Fruit fly (Drosophila melanogaster): ENCODE results near the gene Mtr4.

Mtr4 gene

DNA sequence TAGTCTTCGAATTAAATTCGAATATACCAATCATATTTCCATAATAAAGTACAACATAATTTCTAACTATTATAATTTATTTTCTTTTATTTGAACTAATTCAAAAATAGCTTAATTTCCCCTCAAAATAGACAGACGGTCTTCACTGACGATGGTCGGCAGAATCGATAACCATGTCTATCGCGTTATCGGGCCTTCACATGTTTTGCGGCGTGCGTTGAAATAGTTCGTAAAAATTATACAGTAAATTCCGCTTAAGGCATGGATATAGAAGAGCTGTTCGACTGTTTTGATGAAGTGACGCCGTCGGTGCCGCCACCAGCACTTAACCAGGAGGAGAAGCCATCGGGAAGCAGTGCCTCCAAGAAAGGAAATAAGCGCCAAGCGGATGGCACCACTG lies at the start of gene Mtr4 (continued):
- no peak for TF ChIP-seq eyg (GFP tag; optimal IDR thresholded peaks at IDR 0.05)
- no peak for TF ChIP-seq abd-A (tag; optimal IDR thresholded peaks at IDR 0.05)
- no peak for TF ChIP-seq CG16815 (GFP tag; optimal IDR thresholded peaks at IDR 0.05)
- peak; percentile 21 for TF ChIP-seq CG17829 (tag; optimal IDR thresholded peaks at IDR 0.05)
- TF ChIP-seq CG18619 (GFP tag; optimal IDR thresholded peaks at IDR 0.05) = no peak
- no peak for TF ChIP-seq dan (GFP tag; IDR thresholded peaks at IDR 0.05)
- no peak for TF ChIP-seq HmgD (GFP tag; optimal IDR thresholded peaks at IDR 0.05)
- peak; percentile 48 for TF ChIP-seq Scr (GFP tag; IDR thresholded peaks at IDR 0.05; ENCODE audit: partially characterized antibody)
- peak; percentile 33; the same call in 1 of the 3 replicates for TF ChIP-seq CG7963 (GFP tag; IDR thresholded peaks at IDR 0.05; ENCODE audit: partially characterized antibody)
- TF ChIP-seq CG12659 (GFP tag; optimal IDR thresholded peaks at IDR 0.05) = no peak
- no peak for TF ChIP-seq insv (GFP tag; optimal IDR thresholded peaks at IDR 0.05)
- no peak for TF ChIP-seq CG12155 (GFP tag; optimal IDR thresholded peaks at IDR 0.05)
- no peak for TF ChIP-seq CG4360 (GFP tag; IDR thresholded peaks at IDR 0.05)
- TF ChIP-seq Ptx1 (GFP tag; IDR thresholded peaks at IDR 0.05) = no peak
- peak; percentile 71 for TF ChIP-seq MBD-R2 (GFP tag; IDR thresholded peaks at IDR 0.05)
- TF ChIP-seq CG17186 (GFP tag; optimal IDR thresholded peaks at IDR 0.05) = peak; percentile 2
- TF ChIP-seq Doc2 (GFP tag; IDR thresholded peaks at IDR 0.05) = no peak
- TF ChIP-seq hb (GFP tag; IDR thresholded peaks at IDR 0.05; ENCODE audit: partially characterized antibody) = no peak
- peak; percentile 67 for TF ChIP-seq bbx (GFP tag; IDR thresholded peaks at IDR 0.05; ENCODE audit: partially characterized antibody)
- TF ChIP-seq CG33557 (GFP tag; optimal IDR thresholded peaks at IDR 0.05) = no peak
- TF ChIP-seq CG10959 (GFP tag; IDR thresholded peaks at IDR 0.05) = no peak
- peak; percentile 64 for TF ChIP-seq CG34224 (GFP tag; IDR thresholded peaks at IDR 0.05; ENCODE audit: partially characterized antibody)
- TF ChIP-seq H15 (GFP tag; IDR thresholded peaks at IDR 0.05) = no peak
- peak; percentile 79 for TF ChIP-seq Dref (GFP tag; IDR thresholded peaks at IDR 0.05)
- no peak for TF ChIP-seq br (optimal IDR thresholded peaks at IDR 0.05)
- no peak for TF ChIP-seq her (GFP tag; optimal IDR thresholded peaks at IDR 0.05)
- TF ChIP-seq nerfin-2 (GFP tag; IDR thresholded peaks at IDR 0.05; ENCODE audit: partially characterized antibody) = peak; percentile 53; the same call in 1 of the 2 replicates
- peak; percentile 71 for TF ChIP-seq HLH4C (GFP tag; IDR thresholded peaks at IDR 0.05; ENCODE audit: partially characterized antibody)
- TF ChIP-seq CG10462 (GFP tag; optimal IDR thresholded peaks at IDR 0.05) = no peak
- TF ChIP-seq CG1233 (GFP tag; optimal IDR thresholded peaks at IDR 0.05) = no peak
- TF ChIP-seq CG4820 (GFP tag; optimal IDR thresholded peaks at IDR 0.05) = no peak
- TF ChIP-seq CG4617 (GFP tag; optimal IDR thresholded peaks at IDR 0.05; ENCODE audit: borderline replicate concordance) = peak; percentile 18
- peak; percentile 16 for TF ChIP-seq BEAF-32 (GFP tag; optimal IDR thresholded peaks at IDR 0.05)
- TF ChIP-seq CG8388 (GFP tag; optimal IDR thresholded peaks at IDR 0.05) = no peak
- TF ChIP-seq fu2 (GFP tag; optimal IDR thresholded peaks at IDR 0.05) = no peak
- peak; percentile 24 for TF ChIP-seq CG2116 (GFP tag; optimal IDR thresholded peaks at IDR 0.05)
- TF ChIP-seq run (tag; optimal IDR thresholded peaks at IDR 0.05) = no peak
- peak; percentile 3 for TF ChIP-seq trem (tag; optimal IDR thresholded peaks at IDR 0.05)
- TF ChIP-seq pzg (GFP tag; optimal IDR thresholded peaks at IDR 0.05) = peak; percentile 40
- TF ChIP-seq CG12104 (GFP tag; optimal IDR thresholded peaks at IDR 0.05) = no peak
- no peak for TF ChIP-seq cad (GFP tag; optimal IDR thresholded peaks at IDR 0.05)
- no peak for TF ChIP-seq Atf3 (GFP tag; optimal IDR thresholded peaks at IDR 0.05)
- 0 out of 3 replicates have a peak, but pooled peaks have one; percentile 34 for TF ChIP-seq Doc3 (GFP tag; IDR thresholded peaks at IDR 0.05; ENCODE audit: partially characterized antibody)
- no peak for TF ChIP-seq tx (GFP tag; optimal IDR thresholded peaks at IDR 0.05)
- peak; percentile 60 for TF ChIP-seq CG13287 (GFP tag; IDR thresholded peaks at IDR 0.05; ENCODE audit: partially characterized antibody)
- TF ChIP-seq CG10321 (GFP tag; IDR thresholded peaks at IDR 0.05) = no peak
- TF ChIP-seq danr (GFP tag; IDR thresholded peaks at IDR 0.05) = no peak
- TF ChIP-seq zfh1 (GFP tag; IDR thresholded peaks at IDR 0.05) = no peak
- TF ChIP-seq CG30020 (tag; optimal IDR thresholded peaks at IDR 0.05) = peak; percentile 11
- no peak for TF ChIP-seq zfh2 (GFP tag; optimal IDR thresholded peaks at IDR 0.05)
- TF ChIP-seq kni (GFP tag; optimal IDR thresholded peaks at IDR 0.05) = no peak
